Fruit fly (Drosophila melanogaster): ENCODE data around the gene ERp44.

DNA sequence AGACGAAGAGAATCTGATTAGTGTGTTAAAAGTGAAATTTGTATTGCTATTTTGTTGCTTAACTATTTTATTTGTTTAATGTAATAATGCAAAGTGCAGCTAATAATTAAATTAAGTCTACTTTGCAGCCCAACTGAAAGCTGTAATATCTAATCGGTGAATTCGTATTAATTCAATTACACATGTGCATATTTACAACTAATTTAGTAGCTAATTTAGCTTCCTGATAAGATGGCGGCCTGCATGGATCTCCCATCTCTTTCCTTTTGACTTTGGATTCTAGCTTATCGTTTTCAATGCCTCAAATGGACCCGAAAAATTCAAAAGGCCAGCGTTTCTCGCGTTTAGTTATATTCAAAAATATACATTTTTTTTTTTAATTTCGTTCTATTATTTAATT lies 12.2 kb upstream of the ERp44 start:
- TF ChIP-seq Dip3 (GFP tag; optimal IDR thresholded peaks at IDR 0.05) (no peak), gem (tag; optimal IDR thresholded peaks at IDR 0.05) (no peak), psq (GFP tag; optimal IDR thresholded peaks at IDR 0.05) (no peak), CG6254 (GFP tag; optimal IDR thresholded peaks at IDR 0.05) (no peak), slou (GFP tag; optimal IDR thresholded peaks at IDR 0.05) (no peak), usp (GFP tag; optimal IDR thresholded peaks at IDR 0.05) (no peak), CG6854 (GFP tag; optimal IDR thresholded peaks at IDR 0.05) (no peak), Atf3 (GFP tag; optimal IDR thresholded peaks at IDR 0.05) (no peak)

All from whole organism, embryonic.